Worm (Caenorhabditis elegans) whole organism, L2 larva: Measurements from ENCODE around the gene R09A8.5.
"Not testable (repeated sequence)": the region's sequence is repeated elsewhere in the genome, so short reads cannot be mapped to it uniquely, and the experiment has no call there.

ENCODE experiments used
- C34F6.9 ChIP-seq: fragments of 150-350 bp; optimal IDR thresholded peaks from 2 replicates; lab custom pipeline; 2014; ENCODE audit warnings: missing biosample characterization, missing genetic modification characterization
- R02D3.7 ChIP-seq: fragments of 150-350 bp; optimal IDR thresholded peaks from 2 replicates; lab custom pipeline; 2014; ENCODE audit warnings: missing biosample characterization, missing genetic modification characterization
- Y55F3AM.14 ChIP-seq: fragments of 200-800 bp; sonication (Bioruptor generic); optimal IDR thresholded peaks from 2 replicates; lab custom pipeline; 2018; ENCODE audit warnings: mild to moderate bottlenecking, missing genetic modification characterization, missing compliant biosample characterization
- alr-1 ChIP-seq: fragments of 150-350 bp; optimal IDR thresholded peaks from 2 replicates; lab custom pipeline; 2014; ENCODE audit warnings: missing biosample characterization, missing genetic modification characterization
- blmp-1 ChIP-seq: sonication (generic microtip); optimal IDR thresholded peaks from 2 replicates; lab custom pipeline; 2017; ENCODE audit warnings: missing genetic modification characterization, mild to moderate bottlenecking, missing compliant biosample characterization, antibody characterized with exemption, moderate library complexity; ENCODE audit not compliant: insufficient read depth
- ceh-16 ChIP-seq: fragments of 150-350 bp; optimal IDR thresholded peaks from 2 replicates; lab custom pipeline; 2014; ENCODE audit warnings: missing biosample characterization, missing genetic modification characterization
- crh-2 ChIP-seq: sonication (generic microtip); optimal IDR thresholded peaks from 2 replicates; lab custom pipeline; 2017; ENCODE audit warnings: missing biosample characterization, missing genetic modification characterization
- egl-27 ChIP-seq: sonication (generic microtip); optimal IDR thresholded peaks from 3 replicates; lab custom pipeline; 2017; ENCODE audit warnings: missing biosample characterization, missing genetic modification reagents, missing genetic modification characterization
- elt-1 ChIP-seq: fragments of 150-350 bp; optimal IDR thresholded peaks from 2 replicates; lab custom pipeline; 2014; ENCODE audit warnings: missing biosample characterization, missing genetic modification characterization
- elt-3 ChIP-seq: sonication (generic microtip); optimal IDR thresholded peaks from 2 replicates; lab custom pipeline; 2017; ENCODE audit warnings: missing biosample characterization, missing genetic modification characterization
- fos-1 ChIP-seq: fragments of 150-350 bp; optimal IDR thresholded peaks from 2 replicates; lab custom pipeline; 2014; ENCODE audit warnings: missing biosample characterization, missing genetic modification characterization
- gmeb-1 ChIP-seq: fragments of 150-350 bp; optimal IDR thresholded peaks from 2 replicates; lab custom pipeline; 2014; ENCODE audit warnings: missing biosample characterization, missing genetic modification characterization
- lin-11 ChIP-seq: fragments of 150-350 bp; sonication (generic microtip); optimal IDR thresholded peaks from 2 replicates; lab custom pipeline; 2014; ENCODE audit warnings: missing biosample characterization, missing genetic modification characterization, inconsistent platforms, mixed read lengths
- lin-39 ChIP-seq: fragments of 150-350 bp; optimal IDR thresholded peaks from 2 replicates; lab custom pipeline; 2014; ENCODE audit warnings: missing biosample characterization, missing genetic modification reagents, missing genetic modification characterization
- lsy-2 ChIP-seq, 2 experiments: fragments of 150-350 bp in 1 of 2; sonication (generic microtip) in 1 of 2; optimal IDR thresholded peaks; 2 replicates each; lab custom pipeline; 2014 to 2017; ENCODE audit warnings: missing biosample characterization in 2 of 2, missing genetic modification characterization in 2 of 2
- mab-5 ChIP-seq: fragments of 150-350 bp; optimal IDR thresholded peaks from 2 replicates; lab custom pipeline; 2014; ENCODE audit warnings: missing biosample characterization, missing genetic modification characterization
- mbf-1 ChIP-seq: sonication (generic microtip); optimal IDR thresholded peaks from 2 replicates; lab custom pipeline; 2017; ENCODE audit warnings: missing biosample characterization, missing genetic modification characterization
- mdl-1 ChIP-seq, 2 experiments: fragments of 150-350 bp in 1 of 2; sonication (generic microtip) in 1 of 2; optimal IDR thresholded peaks; 2 replicates each; lab custom pipeline; 2017; ENCODE audit warnings: missing biosample characterization in 2 of 2, missing genetic modification characterization in 2 of 2
- nhr-12 ChIP-seq: fragments of 150-350 bp; optimal IDR thresholded peaks from 2 replicates; lab custom pipeline; 2014; ENCODE audit warnings: missing biosample characterization, missing genetic modification characterization
- nhr-21 ChIP-seq: fragments of 150-350 bp; optimal IDR thresholded peaks from 2 replicates; lab custom pipeline; 2014; ENCODE audit warnings: missing biosample characterization, missing genetic modification characterization
- nhr-237 ChIP-seq: fragments of 150-350 bp; optimal IDR thresholded peaks from 2 replicates; lab custom pipeline; 2014; ENCODE audit warnings: missing biosample characterization, missing genetic modification characterization
- nhr-25 ChIP-seq: fragments of 150-350 bp; sonication (generic microtip); optimal IDR thresholded peaks from 3 replicates; lab custom pipeline; 2014; ENCODE audit warnings: missing biosample characterization, missing genetic modification characterization
- nhr-6 ChIP-seq: fragments of 150-350 bp; optimal IDR thresholded peaks from 2 replicates; lab custom pipeline; 2014; ENCODE audit warnings: missing biosample characterization, missing genetic modification characterization
- nhr-77 ChIP-seq: fragments of 150-350 bp; optimal IDR thresholded peaks from 2 replicates; lab custom pipeline; 2014; ENCODE audit warnings: missing biosample characterization, missing genetic modification characterization
- peb-1 ChIP-seq: fragments of 150-350 bp; optimal IDR thresholded peaks from 2 replicates; lab custom pipeline; 2014; ENCODE audit warnings: missing biosample characterization, missing genetic modification characterization
- sem-4 ChIP-seq: fragments of 150-350 bp; optimal IDR thresholded peaks from 2 replicates; lab custom pipeline; 2014; ENCODE audit warnings: missing biosample characterization, missing genetic modification reagents, missing genetic modification characterization
- skn-1 ChIP-seq: sonication (generic microtip); optimal IDR thresholded peaks from 2 replicates; lab custom pipeline; 2017; ENCODE audit warnings: missing biosample characterization, missing genetic modification characterization
- sma-9 ChIP-seq, 2 experiments: fragments of 150-350 bp in 1 of 2; sonication (generic microtip) in 1 of 2; optimal IDR thresholded peaks; 2 replicates each; lab custom pipeline; 2014 to 2016; ENCODE audit warnings: missing genetic modification characterization in 2 of 2, mild to moderate bottlenecking in 1 of 2, missing biosample characterization in 1 of 2, missing compliant biosample characterization in 1 of 2, missing genetic modification reagents in 1 of 2, moderate library complexity in 1 of 2
- snpc-4 ChIP-seq: fragments of 150-350 bp; optimal IDR thresholded peaks from 2 replicates; lab custom pipeline; 2014; ENCODE audit warnings: missing biosample characterization, missing genetic modification characterization
- unc-39 ChIP-seq: fragments of 150-350 bp; optimal IDR thresholded peaks from 2 replicates; lab custom pipeline; 2014; ENCODE audit warnings: missing biosample characterization, missing genetic modification characterization
- unc-62 ChIP-seq: fragments of 150-350 bp; optimal IDR thresholded peaks from 2 replicates; lab custom pipeline; 2014; ENCODE audit warnings: missing biosample characterization, missing genetic modification reagents, missing genetic modification characterization
- ztf-1 ChIP-seq: fragments of 200-800 bp; sonication (Bioruptor generic); conservative IDR thresholded peaks from 2 replicates; pipeline ENCODE4 v1.3.6; 2022; ENCODE audit warnings: missing genetic modification characterization, missing compliant biosample characterization
- ztf-11 ChIP-seq: sonication (generic microtip); optimal IDR thresholded peaks from 2 replicates; lab custom pipeline; 2017; ENCODE audit warnings: missing biosample characterization, missing genetic modification characterization
- ztf-4 ChIP-seq: fragments of 150-350 bp; optimal IDR thresholded peaks from 2 replicates; lab custom pipeline; 2014; ENCODE audit warnings: missing biosample characterization, missing genetic modification characterization

R09A8.5 gene

DNA sequence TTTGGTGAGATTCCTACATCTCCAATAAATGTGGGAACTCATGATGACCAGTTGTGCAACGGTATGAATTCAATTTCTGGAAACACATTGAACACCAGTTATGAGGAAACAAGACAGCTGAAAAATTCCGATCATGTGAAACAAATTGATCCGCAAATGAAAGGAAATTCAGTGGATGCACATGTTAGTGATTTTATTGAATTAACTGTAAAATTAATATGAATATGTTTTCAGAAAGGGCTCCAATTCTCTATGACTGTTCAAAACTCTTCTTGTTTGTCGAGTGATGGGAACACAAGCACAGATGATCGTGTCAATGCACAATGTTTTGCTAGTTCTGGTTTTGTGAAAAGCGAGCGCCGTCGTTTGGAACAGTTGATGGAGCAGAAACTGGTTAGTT lies 20.0 kb downstream of the R09A8.5 start:
- TF ChIP-seq ceh-16 (tag; lab: Kevin White, UChicago) (no peak), nhr-25 (tag; lab: Kevin White, UChicago) (no peak), blmp-1 (tag; lab: Kevin White, UChicago) (no peak), egl-27 (no peak), nhr-12 (no peak), mdl-1 (tag; optimal IDR thresholded peaks at IDR 0.05; lab: Kevin White, UChicago) (no peak), peb-1 (no peak), nhr-77 (tag; lab: Kevin White, UChicago) (no peak), nhr-6 (tag; lab: Kevin White, UChicago) (no peak), lin-11 (tag; lab: Kevin White, UChicago) (no peak), alr-1 (no peak), lsy-2 (tag; optimal IDR thresholded peaks at IDR 0.05; lab: Kevin White, UChicago) (no peak), ztf-1 (GFP tag; lab: Robert Waterston, UW) (no peak), C34F6.9 (tag; lab: Kevin White, UChicago) (no peak)

- TF ChIP-seq nhr-237 (tag; lab: Kevin White, UChicago) (no peak), C34F6.9 (tag; lab: Kevin White, UChicago) (no peak), snpc-4 (tag; lab: Kevin White, UChicago) (no peak), crh-2 (no peak), ztf-11 (tag; lab: Kevin White, UChicago) (no peak), unc-39 (no peak), elt-1 (tag; lab: Kevin White, UChicago) (no peak), Y55F3AM.14 (GFP tag; lab: Kevin White, UChicago) (no peak), skn-1 (tag; lab: Kevin White, UChicago) (no peak), elt-3 (tag; lab: Kevin White, UChicago) (no peak), unc-62 (GFP tag; lab: Kevin White, UChicago) (no peak)
Measured at ce11 chrX:12619165-12619564, 21.2 kb downstream of the R09A8.5 start, which contains the start of gene R09A8.2. TSS of gene R09A8.2 (plus strand) at chrX:12619465.

DNA sequence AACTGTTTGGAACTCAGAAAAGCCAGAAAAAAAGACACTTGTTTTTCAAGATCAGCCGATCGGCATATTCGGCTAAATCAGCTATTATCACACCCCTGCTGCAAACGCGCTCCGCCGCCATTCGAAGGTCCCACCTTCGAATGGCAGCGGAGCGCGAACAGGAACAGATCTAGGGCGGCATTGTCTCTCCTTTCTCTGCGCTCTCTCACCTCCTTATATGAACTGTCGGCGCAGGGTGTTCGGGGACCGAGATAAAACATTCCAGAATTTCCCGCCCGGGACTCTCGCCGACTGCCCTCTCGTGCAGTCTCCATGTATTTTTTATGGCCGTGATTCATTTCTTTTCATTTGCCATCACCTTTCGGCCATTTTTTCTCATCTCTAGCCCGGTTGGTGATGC lies 21.9 kb downstream of the R09A8.5 start:
- TF ChIP-seq nhr-237 (tag; lab: Kevin White, UChicago): no peak
- TF ChIP-seq ztf-4 (tag; lab: Kevin White, UChicago): no peak
- TF ChIP-seq sem-4 (tag; lab: Kevin White, UChicago): no peak
- TF ChIP-seq mbf-1 (tag; lab: Kevin White, UChicago): no peak
- TF ChIP-seq ztf-11 (tag; lab: Kevin White, UChicago): no peak
- TF ChIP-seq snpc-4 (tag; lab: Kevin White, UChicago): no peak
- no peak for TF ChIP-seq R02D3.7 (tag; lab: Kevin White, UChicago)
- TF ChIP-seq lin-11 (tag; lab: Kevin White, UChicago): no peak
- no peak for TF ChIP-seq mab-5 (tag; lab: Kevin White, UChicago)
- no peak for TF ChIP-seq gmeb-1 (tag; lab: Kevin White, UChicago)
- no peak for TF ChIP-seq nhr-21 (tag; lab: Kevin White, UChicago)
- TF ChIP-seq elt-1 (tag; lab: Kevin White, UChicago): no peak
- TF ChIP-seq nhr-77 (tag; lab: Kevin White, UChicago): no peak
- no peak for TF ChIP-seq Y55F3AM.14 (GFP tag; lab: Kevin White, UChicago)
- no peak for TF ChIP-seq lin-39 (tag; lab: Kevin White, UChicago)
- TF ChIP-seq fos-1: no peak
- no peak for TF ChIP-seq alr-1
- no peak for TF ChIP-seq skn-1 (tag; lab: Kevin White, UChicago)

ce11 chrX:12613451-12613850 lies 26.9 kb downstream of the R09A8.5 start, which contains the start of gene R09A8.1:
TSS of gene R09A8.1 (plus strand) at chrX:12613751.
- not testable (repeated sequence) for TF ChIP-seq nhr-25 (tag; lab: Kevin White, UChicago); sma-9 (GFP tag; optimal IDR thresholded peaks at IDR 0.05; lab: Kevin White, UChicago); sma-9 (tag; optimal IDR thresholded peaks at IDR 0.05; lab: Kevin White, UChicago); fos-1
